Worm (Caenorhabditis elegans): ENCODE data around the gene rib-2.
A peak's percentile ranks its signal among the peaks of the same experiment; 100 is the strongest.

The rib-2 gene

ce11 chrIII:10711192-10711673, 31.4 kb upstream of the rib-2 start, which contains the start of gene W09D10.5 (continued):
- TF ChIP-seq fkh-4 (tag; optimal IDR thresholded peaks at IDR 0.05; ENCODE audit: borderline replicate concordance) (no peak), hlh-4 (tag; optimal IDR thresholded peaks at IDR 0.05) (no peak), mep-1 (tag; optimal IDR thresholded peaks at IDR 0.05) (peak; percentile 27), irx-1 (tag; optimal IDR thresholded peaks at IDR 0.05) (no peak), pag-3 (tag; optimal IDR thresholded peaks at IDR 0.05; ENCODE audit: borderline replicate concordance, insufficient read depth) (no peak), ceh-8 (GFP tag; optimal IDR thresholded peaks at IDR 0.05) (no peak), jun-1 (tag; optimal IDR thresholded peaks at IDR 0.05) (no peak), ceh-82 (tag; optimal IDR thresholded peaks at IDR 0.05) (no peak), egl-13 (tag; optimal IDR thresholded peaks at IDR 0.05) (no peak), lir-3 (tag; optimal IDR thresholded peaks at IDR 0.05; ENCODE audit: poor library complexity) (no peak), nhr-90 (tag; optimal IDR thresholded peaks at IDR 0.05; ENCODE audit: poor library complexity) (no peak), fos-1 (tag; optimal IDR thresholded peaks at IDR 0.05) (no peak), vab-15 (tag; optimal IDR thresholded peaks at IDR 0.05) (no peak), ztf-11 (tag; optimal IDR thresholded peaks at IDR 0.05) (no peak), tbx-2 (tag; optimal IDR thresholded peaks at IDR 0.05) (no peak), C34B4.2 (tag; optimal IDR thresholded peaks at IDR 0.05) (no peak), ets-5 (GFP tag; IDR thresholded peaks at IDR 0.05) (no peak), snpc-4 (tag; optimal IDR thresholded peaks at IDR 0.05) (no peak), dpl-1 (GFP tag; optimal IDR thresholded peaks at IDR 0.05) (no peak), Y116A8C.19 (tag; optimal IDR thresholded peaks at IDR 0.05; ENCODE audit: borderline replicate concordance) (no peak), C16A3.4 (tag; optimal IDR thresholded peaks at IDR 0.05) (no peak), zag-1 (tag; optimal IDR thresholded peaks at IDR 0.05) (no peak), nhr-11 (tag; optimal IDR thresholded peaks at IDR 0.05) (no peak), ceh-63 (GFP tag; optimal IDR thresholded peaks at IDR 0.05) (no peak), nhr-47 (tag; optimal IDR thresholded peaks at IDR 0.05) (no peak), tlp-1 (tag; optimal IDR thresholded peaks at IDR 0.05) (no peak), aha-1 (tag; optimal IDR thresholded peaks at IDR 0.05) (no peak), grh-1 (GFP tag; IDR thresholded peaks at IDR 0.05) (no peak), lin-39 (tag; optimal IDR thresholded peaks at IDR 0.05) (no peak), nhr-71 (tag; optimal IDR thresholded peaks at IDR 0.05) (peak; percentile 4), xbp-1 (tag; optimal IDR thresholded peaks at IDR 0.05) (no peak), aly-2 (tag; optimal IDR thresholded peaks at IDR 0.05) (no peak), nhr-76 (tag; optimal IDR thresholded peaks at IDR 0.05) (no peak)

DNA sequence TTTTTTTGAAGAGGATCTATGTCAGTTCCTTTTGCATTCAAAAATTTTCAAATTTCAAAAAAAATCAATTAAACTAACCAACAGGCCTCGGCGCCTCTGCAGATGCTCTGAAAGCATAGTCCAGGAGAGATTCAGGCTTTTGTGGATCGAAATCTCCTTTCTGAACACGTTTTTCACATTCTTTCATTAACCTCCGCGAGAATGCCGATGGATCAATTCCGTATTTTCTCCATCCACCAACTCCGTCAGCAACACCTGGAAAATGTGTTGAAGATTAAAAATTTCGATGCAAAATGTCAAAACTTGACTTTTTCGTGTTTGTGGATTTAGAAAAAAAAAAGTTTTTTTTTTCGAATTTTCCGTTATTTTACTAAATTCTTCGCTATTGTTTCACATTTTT, 28.1 kb upstream of the rib-2 start:
- peak; percentile 18 for TF ChIP-seq ceh-8 (GFP tag; optimal IDR thresholded peaks at IDR 0.05)
- TF ChIP-seq nhr-90 (tag; optimal IDR thresholded peaks at IDR 0.05; ENCODE audit: poor library complexity), result no peak

DNA sequence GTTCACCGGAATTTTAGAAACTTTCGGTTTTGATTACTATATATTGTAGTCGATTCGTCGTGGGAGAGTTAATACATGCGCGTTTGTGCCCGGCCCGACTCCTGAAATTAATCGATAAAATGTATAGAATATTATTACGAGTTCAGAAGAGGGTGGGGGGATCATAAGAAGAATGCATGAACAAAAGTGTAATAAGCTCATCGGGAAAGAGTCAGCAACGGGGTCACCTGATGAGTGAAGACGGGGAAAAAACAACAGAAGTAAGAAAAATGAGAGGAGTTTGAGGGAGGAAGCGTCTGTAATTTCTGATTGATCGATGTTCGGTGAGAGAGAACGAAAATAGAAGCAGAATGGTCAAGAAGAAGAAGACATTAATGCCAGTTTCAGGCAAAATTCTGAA, 26.5 kb upstream of the rib-2 start, which contains the start of gene W09D10.4:
TSS of gene W09D10.4 (minus strand) at position 101 of the 400 bp plus-strand sequence.
- TF ChIP-seq mab-9 (GFP tag; IDR thresholded peaks at IDR 0.05) (no peak), efl-1 (optimal IDR thresholded peaks at IDR 0.05) (no peak), efl-1 (GFP tag; optimal IDR thresholded peaks at IDR 0.05 in 1 of 2) (peak in 1 of 2 experiments; percentile 22), lin-14 (GFP tag; optimal IDR thresholded peaks at IDR 0.05) (peak; percentile 52), nhr-71 (tag; optimal IDR thresholded peaks at IDR 0.05) (peak; percentile 31)

DNA sequence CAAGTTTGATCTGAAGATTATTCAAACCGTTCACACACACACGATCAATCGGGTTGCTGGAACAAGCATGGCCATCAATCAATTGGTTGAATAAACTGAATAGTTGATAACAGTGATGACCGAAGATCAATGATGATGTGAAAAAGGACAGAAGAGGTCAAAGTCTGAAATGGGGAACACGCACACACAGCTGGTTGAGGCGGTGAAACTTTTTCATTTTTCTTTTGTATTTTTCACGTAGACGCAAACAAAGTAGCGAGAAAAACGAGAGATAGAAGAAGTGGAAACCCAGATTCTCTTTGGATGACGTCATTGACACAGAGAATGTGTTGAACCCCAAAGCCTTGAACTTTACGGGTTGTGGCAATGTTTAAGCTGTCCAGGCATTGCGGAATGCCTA, 25.1 kb upstream of the rib-2 start:
- TF ChIP-seq ces-1 (GFP tag; optimal IDR thresholded peaks at IDR 0.05) (no peak), rnt-1 (tag; optimal IDR thresholded peaks at IDR 0.05) (peak; percentile 32), tbx-2 (tag; optimal IDR thresholded peaks at IDR 0.05) (peak; percentile 26), xbp-1 (tag; optimal IDR thresholded peaks at IDR 0.05) (peak; percentile 0), ama-1 (optimal IDR thresholded peaks at IDR 0.05) (peak; percentile 73), jun-1 (tag; optimal IDR thresholded peaks at IDR 0.05) (peak; percentile 22), sup-37 (GFP tag; optimal IDR thresholded peaks at IDR 0.05) (peak; percentile 37), lin-14 (GFP tag; optimal IDR thresholded peaks at IDR 0.05) (peak; percentile 80), ztf-4 (tag; optimal IDR thresholded peaks at IDR 0.05) (peak; percentile 72), tlp-1 (tag; optimal IDR thresholded peaks at IDR 0.05) (no peak), nhr-71 (tag; optimal IDR thresholded peaks at IDR 0.05) (peak; percentile 78), ceh-82 (tag; optimal IDR thresholded peaks at IDR 0.05) (peak in 1 of 3 experiments; percentile 26), C34B4.2 (tag; optimal IDR thresholded peaks at IDR 0.05) (no peak), sptf-1 (tag; optimal IDR thresholded peaks at IDR 0.05) (no peak), efl-1 (optimal IDR thresholded peaks at IDR 0.05) (peak in 1 of 2 experiments; percentile 11), efl-1 (GFP tag; optimal IDR thresholded peaks at IDR 0.05 in 1 of 2) (peak in 1 of 2 experiments; percentile 93), nhr-19 (GFP tag; conservative IDR thresholded peaks at IDR 0.05) (peak; percentile 55), nhr-20 (tag; optimal IDR thresholded peaks at IDR 0.05) (peak; percentile 69), blmp-1 (tag; optimal IDR thresholded peaks at IDR 0.05) (peak; percentile 90), C16A3.4 (tag; optimal IDR thresholded peaks at IDR 0.05) (peak; percentile 48), nhr-76 (tag; optimal IDR thresholded peaks at IDR 0.05) (peak; percentile 9), grh-1 (GFP tag; IDR thresholded peaks at IDR 0.05) (peak; percentile 35; the same call in 1 of the 2 replicates)

Data from whole organism, L1 larva.